Worm (Caenorhabditis elegans): ENCODE results near the gene T07D3.9.

ce11 chrII:938549-938948 lies 37.8 kb upstream of the T07D3.9 start, which contains the start of gene R07C3.3:
- TF ChIP-seq tra-1 (GFP tag; IDR thresholded peaks at IDR 0.05) (no peak), pqm-1 (tag; optimal IDR thresholded peaks at IDR 0.05) (no peak), dmd-9 (GFP tag; IDR thresholded peaks at IDR 0.05) (no peak), zfp-3 (GFP tag; conservative IDR thresholded peaks at IDR 0.05) (no peak), ceh-82 (tag; optimal IDR thresholded peaks at IDR 0.05) (no peak), lin-13 (GFP tag; optimal IDR thresholded peaks at IDR 0.05) (no peak)

Measured in whole organism, L4 larva.